Fruit fly (Drosophila melanogaster): ENCODE measurements around the gene CG11626.
A peak's percentile ranks its signal among the peaks of the same experiment; 100 is the strongest.

The CG11626 gene

dm6 chr3R:19408573-19408972 is at the start of gene CG11626:
Gene CG11626 (plus strand): TSS chr3R:19408873.
- TF ChIP-seq CG8924 (tag; optimal IDR thresholded peaks at IDR 0.05), result no peak
- no peak for TF ChIP-seq CG8944 (GFP tag; optimal IDR thresholded peaks at IDR 0.05)
- no peak for TF ChIP-seq fd3F (GFP tag; optimal IDR thresholded peaks at IDR 0.05)
- no peak for TF ChIP-seq CG7987 (GFP tag; optimal IDR thresholded peaks at IDR 0.05)
- no peak for TF ChIP-seq tio (GFP tag; optimal IDR thresholded peaks at IDR 0.05)
- TF ChIP-seq dm (GFP tag; optimal IDR thresholded peaks at IDR 0.05), result no peak
- TF ChIP-seq Sox100B (GFP tag; optimal IDR thresholded peaks at IDR 0.05), result no peak
- TF ChIP-seq danr (GFP tag; IDR thresholded peaks at IDR 0.05), result no peak
- TF ChIP-seq onecut (GFP tag; IDR thresholded peaks at IDR 0.05), result no peak
- no peak for TF ChIP-seq pb (GFP tag; optimal IDR thresholded peaks at IDR 0.05)

dm6 chr3R:19362879-19363278 is 45.8 kb upstream of the CG11626 start:
- TF ChIP-seq CG10147 (GFP tag; optimal IDR thresholded peaks at IDR 0.05) (no peak), gcm2 (GFP tag; optimal IDR thresholded peaks at IDR 0.05) (no peak), Fer1 (GFP tag; optimal IDR thresholded peaks at IDR 0.05) (no peak), pum (GFP tag; optimal IDR thresholded peaks at IDR 0.05) (no peak), CG9817 (tag; optimal IDR thresholded peaks at IDR 0.05) (no peak), CG8765 (GFP tag; IDR thresholded peaks at IDR 0.05) (no peak), peb (GFP tag; IDR thresholded peaks at IDR 0.05) (no peak), br (optimal IDR thresholded peaks at IDR 0.05) (no peak), D19A (tag; optimal IDR thresholded peaks at IDR 0.05) (no peak), da (GFP tag; optimal IDR thresholded peaks at IDR 0.05) (no peak), Ptx1 (GFP tag; IDR thresholded peaks at IDR 0.05) (no peak), CG6813 (GFP tag; optimal IDR thresholded peaks at IDR 0.05) (no peak), bowl (GFP tag; IDR thresholded peaks at IDR 0.05) (no peak), org-1 (GFP tag; optimal IDR thresholded peaks at IDR 0.05) (no peak)

dm6 chr3R:19369060-19369459 is 39.6 kb upstream of the CG11626 start:
- TF ChIP-seq CG12769 (tag; optimal IDR thresholded peaks at IDR 0.05) (no peak), fu2 (GFP tag; optimal IDR thresholded peaks at IDR 0.05) (no peak), Ets65A (GFP tag) (peak; percentile 91), CG17568 (GFP tag; optimal IDR thresholded peaks at IDR 0.05) (no peak), CG1647 (GFP tag; optimal IDR thresholded peaks at IDR 0.05) (no peak)

dm6 chr3R:19370693-19371092 is 38.0 kb upstream of the CG11626 start:
- TF ChIP-seq CG10979 (tag; optimal IDR thresholded peaks at IDR 0.05) (peak; percentile 62), zfh1 (GFP tag; IDR thresholded peaks at IDR 0.05) (0 out of 3 replicates have a peak, but pooled peaks have one; percentile 19), CG10267 (tag; optimal IDR thresholded peaks at IDR 0.05) (peak; percentile 30), CG11504 (tag; optimal IDR thresholded peaks at IDR 0.05) (peak; percentile 10), sob (GFP tag; IDR thresholded peaks at IDR 0.05) (no peak), CG2712 (tag; optimal IDR thresholded peaks at IDR 0.05) (peak; percentile 53), CG15696 (tag; optimal IDR thresholded peaks at IDR 0.05) (peak; percentile 45), CG31441 (GFP tag; IDR thresholded peaks at IDR 0.05) (0 out of 2 replicates have a peak, but pooled peaks have one; percentile 29), ranshi (GFP tag; IDR thresholded peaks at IDR 0.05) (no peak), sens (GFP tag) (peak; percentile 79), gsb-n (tag; optimal IDR thresholded peaks at IDR 0.05) (no peak), Doc2 (GFP tag; IDR thresholded peaks at IDR 0.05) (no peak), Xbp1 (GFP tag; optimal IDR thresholded peaks at IDR 0.05) (no peak), dmrt11E (tag; optimal IDR thresholded peaks at IDR 0.05) (peak; percentile 22), tin (GFP tag; optimal IDR thresholded peaks at IDR 0.05) (peak; percentile 12), Blimp-1 (GFP tag; optimal IDR thresholded peaks at IDR 0.05) (peak; percentile 6), ttk (GFP tag; IDR thresholded peaks at IDR 0.05) (no peak), sr (GFP tag; IDR thresholded peaks at IDR 0.05) (no peak), CG1602 (GFP tag; optimal IDR thresholded peaks at IDR 0.05) (no peak), Xrp1 (GFP tag; IDR thresholded peaks at IDR 0.05) (0 out of 2 replicates have a peak, but pooled peaks have one; percentile 38), CG16815 (GFP tag; optimal IDR thresholded peaks at IDR 0.05) (no peak)
